Worm (Caenorhabditis elegans): ENCODE measurements around the gene T24A6.20.

The T24A6.20 gene

DNA sequence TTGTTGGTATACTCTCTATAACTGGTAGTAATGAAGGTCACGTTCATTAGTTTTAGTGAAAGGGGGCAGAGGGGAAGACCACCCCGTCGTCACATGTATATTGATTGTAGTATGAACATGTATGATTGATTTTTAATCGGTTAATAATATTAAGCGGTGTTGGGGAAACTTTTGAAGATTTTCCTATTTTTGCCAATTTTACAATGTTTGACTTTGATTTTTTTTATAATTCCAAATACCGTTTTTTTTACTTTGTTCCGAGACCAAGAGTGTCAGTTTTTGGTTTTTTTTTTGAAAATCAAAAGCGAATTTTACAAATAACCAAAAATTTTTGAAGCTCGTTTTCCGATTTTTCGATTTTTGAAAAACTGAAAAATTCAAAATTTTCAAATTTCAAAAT is 17.7 kb upstream of the T24A6.20 start, which contains the start of gene nhr-221:
TSS of gene nhr-221 (minus strand) at position 101 of the 400 bp plus-strand sequence.
- TF ChIP-seq lsy-2 (tag; optimal IDR thresholded peaks at IDR 0.05): no peak
- TF ChIP-seq unc-55 (GFP tag; optimal IDR thresholded peaks at IDR 0.05): no peak
- TF ChIP-seq fos-1 (tag; optimal IDR thresholded peaks at IDR 0.05): no peak
- TF ChIP-seq gmeb-1 (tag; optimal IDR thresholded peaks at IDR 0.05): no peak
- TF ChIP-seq lin-11 (tag; optimal IDR thresholded peaks at IDR 0.05): no peak
- TF ChIP-seq mdl-1 (tag; optimal IDR thresholded peaks at IDR 0.05): no peak
- TF ChIP-seq nhr-25 (tag; optimal IDR thresholded peaks at IDR 0.05): no peak
- TF ChIP-seq egl-27 (tag; optimal IDR thresholded peaks at IDR 0.05): no peak
- TF ChIP-seq crh-2 (tag; optimal IDR thresholded peaks at IDR 0.05): no peak
- no peak for TF ChIP-seq sma-9 (GFP tag; optimal IDR thresholded peaks at IDR 0.05)
- no peak for TF ChIP-seq sma-9 (tag; optimal IDR thresholded peaks at IDR 0.05)

DNA sequence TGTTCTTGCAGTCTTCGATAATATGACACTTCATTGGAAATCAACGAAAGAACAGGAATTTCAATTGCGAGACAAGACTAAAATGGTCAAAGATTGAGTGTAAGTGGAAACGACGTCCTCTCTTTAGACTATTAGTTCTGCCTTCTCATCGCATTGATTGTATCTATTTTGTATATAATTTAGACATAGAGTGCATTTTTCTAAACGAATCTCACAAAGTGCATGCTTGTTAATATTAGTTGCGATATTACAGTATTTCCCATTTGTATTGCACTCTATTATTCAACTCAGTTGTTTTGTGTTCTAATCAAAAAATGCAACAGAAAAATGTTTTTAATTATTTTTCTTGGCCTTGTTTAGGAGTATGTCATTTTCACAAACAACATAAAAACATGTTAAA is 14.6 kb upstream of the T24A6.20 start, which contains the start of gene nhr-93:
TSS of gene nhr-93 (minus strand) at position 101 of the 400 bp plus-strand sequence.
- TF ChIP-seq ZK546.5 (tag; optimal IDR thresholded peaks at IDR 0.05): no peak
- no peak for TF ChIP-seq crh-2 (tag; optimal IDR thresholded peaks at IDR 0.05)
- TF ChIP-seq elt-3 (tag; optimal IDR thresholded peaks at IDR 0.05): no peak
- no peak for TF ChIP-seq ztf-4 (tag; optimal IDR thresholded peaks at IDR 0.05)
- TF ChIP-seq ceh-82 (tag; optimal IDR thresholded peaks at IDR 0.05): no peak
- TF ChIP-seq skn-1 (tag; optimal IDR thresholded peaks at IDR 0.05): no peak
- no peak for TF ChIP-seq snpc-4 (tag; optimal IDR thresholded peaks at IDR 0.05)
- TF ChIP-seq R02D3.7 (tag; optimal IDR thresholded peaks at IDR 0.05): no peak
- no peak for TF ChIP-seq blmp-1 (tag; optimal IDR thresholded peaks at IDR 0.05; ENCODE audit: insufficient read depth)
- TF ChIP-seq ceh-16 (tag; optimal IDR thresholded peaks at IDR 0.05): no peak
- no peak for TF ChIP-seq lin-13 (GFP tag; optimal IDR thresholded peaks at IDR 0.05)
- no peak for TF ChIP-seq lin-39 (tag; optimal IDR thresholded peaks at IDR 0.05)
- no peak for TF ChIP-seq mdl-1 (tag; optimal IDR thresholded peaks at IDR 0.05)
- no peak for TF ChIP-seq nhr-23 (tag; optimal IDR thresholded peaks at IDR 0.05)
- TF ChIP-seq nhr-21 (tag; optimal IDR thresholded peaks at IDR 0.05): no peak
- no peak for TF ChIP-seq nhr-237 (tag; optimal IDR thresholded peaks at IDR 0.05)
- TF ChIP-seq aly-2 (tag; optimal IDR thresholded peaks at IDR 0.05): no peak

DNA sequence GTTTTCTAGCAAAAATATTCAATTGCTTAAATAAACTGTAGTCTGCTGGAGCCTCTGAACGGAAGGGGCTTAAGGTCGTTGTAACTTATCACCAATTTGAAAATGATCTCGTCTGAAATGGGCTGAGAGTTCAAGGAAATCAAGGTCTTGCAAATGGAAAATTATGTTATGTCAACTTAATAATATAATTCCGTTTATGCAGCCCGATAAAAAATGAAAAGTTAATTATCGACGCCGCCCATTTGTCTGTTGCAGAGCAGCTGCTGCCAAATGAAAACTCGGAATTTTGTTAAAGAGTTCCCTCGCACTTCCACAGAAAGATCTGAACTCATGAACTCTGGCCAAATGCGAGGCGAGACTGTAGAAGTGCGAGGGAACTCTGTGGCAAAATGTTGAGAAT is 11.8 kb upstream of the T24A6.20 start, which contains the start of gene srbc-67:
TSS of gene srbc-67 (minus strand) at position 101 of the 400 bp plus-strand sequence.
- TF ChIP-seq sma-9 (GFP tag; optimal IDR thresholded peaks at IDR 0.05): no peak
- no peak for TF ChIP-seq sma-9 (tag; optimal IDR thresholded peaks at IDR 0.05)
- no peak for TF ChIP-seq skn-1 (tag; optimal IDR thresholded peaks at IDR 0.05)
- no peak for TF ChIP-seq alr-1 (tag; optimal IDR thresholded peaks at IDR 0.05)
- no peak for TF ChIP-seq mdl-1 (tag; optimal IDR thresholded peaks at IDR 0.05)
- TF ChIP-seq egl-27 (tag; optimal IDR thresholded peaks at IDR 0.05): no peak
- TF ChIP-seq lin-11 (tag; optimal IDR thresholded peaks at IDR 0.05): no peak
- TF ChIP-seq fos-1 (tag; optimal IDR thresholded peaks at IDR 0.05): no peak
- no peak for TF ChIP-seq nhr-10 (tag; optimal IDR thresholded peaks at IDR 0.05)
- no peak for TF ChIP-seq zag-1 (tag; optimal IDR thresholded peaks at IDR 0.05)
- no peak for TF ChIP-seq mab-5 (tag; optimal IDR thresholded peaks at IDR 0.05)
- TF ChIP-seq nhr-129 (tag; optimal IDR thresholded peaks at IDR 0.05): no peak
- no peak for TF ChIP-seq lin-39 (tag; optimal IDR thresholded peaks at IDR 0.05)
- TF ChIP-seq mbf-1 (tag; optimal IDR thresholded peaks at IDR 0.05): no peak
- TF ChIP-seq elt-3 (tag; optimal IDR thresholded peaks at IDR 0.05): no peak
- no peak for TF ChIP-seq nhr-23 (tag; optimal IDR thresholded peaks at IDR 0.05)
- no peak for TF ChIP-seq peb-1 (tag; optimal IDR thresholded peaks at IDR 0.05)
- TF ChIP-seq crh-2 (tag; optimal IDR thresholded peaks at IDR 0.05): no peak

DNA sequence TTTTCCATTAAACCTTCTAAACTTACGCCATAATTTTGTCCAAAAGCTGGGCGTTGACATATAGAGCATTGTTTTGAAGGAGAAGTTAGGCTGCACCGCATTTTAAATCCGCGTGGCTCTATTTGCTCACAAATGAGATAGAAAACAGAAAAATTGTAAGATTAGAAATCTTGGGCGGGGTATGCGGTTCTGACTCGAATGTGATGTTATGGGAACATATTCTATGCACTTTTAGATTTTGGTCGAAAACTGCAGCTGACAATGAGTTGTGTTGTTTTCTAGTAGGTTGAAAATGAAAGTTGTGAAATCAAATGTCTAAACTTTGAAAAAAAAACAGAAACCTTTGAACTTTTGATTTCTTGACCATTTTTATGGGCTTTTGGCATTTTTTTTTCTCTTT is 9.6 kb upstream of the T24A6.20 start, which contains the start of gene nhr-222:
TSS of gene nhr-222 (minus strand) at position 101 of the 400 bp plus-strand sequence.
- TF ChIP-seq nhr-10 (tag; optimal IDR thresholded peaks at IDR 0.05): no peak
- no peak for TF ChIP-seq elt-1 (tag; optimal IDR thresholded peaks at IDR 0.05)
- no peak for TF ChIP-seq blmp-1 (tag; optimal IDR thresholded peaks at IDR 0.05; ENCODE audit: insufficient read depth)
- TF ChIP-seq mab-5 (tag; optimal IDR thresholded peaks at IDR 0.05): no peak
- TF ChIP-seq F13H6.1 (tag; optimal IDR thresholded peaks at IDR 0.05): no peak
- TF ChIP-seq R02D3.7 (tag; optimal IDR thresholded peaks at IDR 0.05): no peak
- TF ChIP-seq ceh-16 (tag; optimal IDR thresholded peaks at IDR 0.05): no peak
- TF ChIP-seq alr-1 (tag; optimal IDR thresholded peaks at IDR 0.05): no peak
- no peak for TF ChIP-seq nhr-11 (tag; optimal IDR thresholded peaks at IDR 0.05)
